Worm (Caenorhabditis elegans): Measurements from ENCODE around the gene Y75B12B.10.
"Not testable (repeated sequence)": the region's sequence is repeated elsewhere in the genome, so short reads cannot be mapped to it uniquely, and the experiment has no call there.

Y75B12B.10 gene

ce11 chrV:15193909-15194308, 6.0 kb upstream of the Y75B12B.10 start, which contains the start of gene Y75B12B.13:
Gene Y75B12B.13 (minus strand): TSS chrV:15194009.
- no peak for TF ChIP-seq tab-1 (GFP tag; IDR thresholded peaks at IDR 0.05)
- no peak for TF ChIP-seq med-1 (GFP tag; optimal IDR thresholded peaks at IDR 0.05; ENCODE audit: insufficient read depth)
- no peak for TF ChIP-seq ztf-23 (GFP tag; IDR thresholded peaks at IDR 0.05)
- no peak for TF ChIP-seq cog-1 (tag; optimal IDR thresholded peaks at IDR 0.05)
- TF ChIP-seq flt-1 (GFP tag; IDR thresholded peaks at IDR 0.05): no peak
- no peak for TF ChIP-seq ztf-29 (GFP tag; IDR thresholded peaks at IDR 0.05)
- no peak for TF ChIP-seq klf-2 (GFP tag; conservative IDR thresholded peaks at IDR 0.05)
- TF ChIP-seq ref-1 (GFP tag; conservative IDR thresholded peaks at IDR 0.05): no peak
- TF ChIP-seq T22C8.4 (GFP tag; IDR thresholded peaks at IDR 0.05): no peak

- no peak for TF ChIP-seq cog-1 (tag; optimal IDR thresholded peaks at IDR 0.05)
- no peak for TF ChIP-seq tab-1 (GFP tag; IDR thresholded peaks at IDR 0.05)
These were observed 1.9 kb upstream of the Y75B12B.10 start, which contains the start of gene srw-1 for ce11 chrV:15197955-15198354. Gene srw-1 (plus strand): TSS chrV:15198255.

ce11 chrV:15207681-15208080, 7.8 kb downstream of the Y75B12B.10 start, which contains the start of gene C41G6.12:
Gene C41G6.12 (minus strand): TSS chrV:15207781.
- not testable (repeated sequence) for TF ChIP-seq ztf-29 (GFP tag; IDR thresholded peaks at IDR 0.05); med-1 (GFP tag; optimal IDR thresholded peaks at IDR 0.05; ENCODE audit: insufficient read depth); ztf-23 (GFP tag; IDR thresholded peaks at IDR 0.05)

- not testable (repeated sequence) for TF ChIP-seq flt-1 (GFP tag; IDR thresholded peaks at IDR 0.05); tab-1 (GFP tag; IDR thresholded peaks at IDR 0.05); cog-1 (tag; optimal IDR thresholded peaks at IDR 0.05)
These were observed 12.0 kb downstream of the Y75B12B.10 start, which contains the start of gene sri-24 for ce11 chrV:15211869-15212268. Gene sri-24 (plus strand): TSS chrV:15212169.

- not testable (repeated sequence) for TF ChIP-seq flt-1 (GFP tag; IDR thresholded peaks at IDR 0.05); klf-2 (GFP tag; conservative IDR thresholded peaks at IDR 0.05); ref-1 (GFP tag; conservative IDR thresholded peaks at IDR 0.05)
These were observed 15.3 kb downstream of the Y75B12B.10 start, which contains the start of gene sri-26 for ce11 chrV:15215175-15215574. Gene sri-26 (plus strand): TSS chrV:15215475.

ce11 chrV:15216705-15217104, 16.8 kb downstream of the Y75B12B.10 start, which contains the start of gene sri-25:
Gene sri-25 (plus strand): TSS chrV:15217005.
- TF ChIP-seq ztf-23 (GFP tag; IDR thresholded peaks at IDR 0.05): no peak
- TF ChIP-seq cog-1 (tag; optimal IDR thresholded peaks at IDR 0.05): no peak
- no peak for TF ChIP-seq tab-1 (GFP tag; IDR thresholded peaks at IDR 0.05)
- no peak for TF ChIP-seq ref-1 (GFP tag; conservative IDR thresholded peaks at IDR 0.05)
- no peak for TF ChIP-seq T22C8.4 (GFP tag; IDR thresholded peaks at IDR 0.05)
- no peak for TF ChIP-seq klf-2 (GFP tag; conservative IDR thresholded peaks at IDR 0.05)
- TF ChIP-seq ztf-29 (GFP tag; IDR thresholded peaks at IDR 0.05): no peak
- no peak for TF ChIP-seq flt-1 (GFP tag; IDR thresholded peaks at IDR 0.05)

- no peak for TF ChIP-seq ztf-23 (GFP tag; IDR thresholded peaks at IDR 0.05)
- TF ChIP-seq flt-1 (GFP tag; IDR thresholded peaks at IDR 0.05): no peak
- TF ChIP-seq ztf-29 (GFP tag; IDR thresholded peaks at IDR 0.05): no peak
- TF ChIP-seq ref-1 (GFP tag; conservative IDR thresholded peaks at IDR 0.05): no peak
- TF ChIP-seq T22C8.4 (GFP tag; IDR thresholded peaks at IDR 0.05): no peak
- no peak for TF ChIP-seq med-1 (GFP tag; optimal IDR thresholded peaks at IDR 0.05; ENCODE audit: insufficient read depth)
- TF ChIP-seq tab-1 (GFP tag; IDR thresholded peaks at IDR 0.05): no peak
- no peak for TF ChIP-seq cog-1 (tag; optimal IDR thresholded peaks at IDR 0.05)
- no peak for TF ChIP-seq klf-2 (GFP tag; conservative IDR thresholded peaks at IDR 0.05)
These were observed 21.5 kb downstream of the Y75B12B.10 start, which contains the start of gene irld-25 for ce11 chrV:15221330-15221729. Gene irld-25 (plus strand): TSS chrV:15221630.

- no peak for TF ChIP-seq ztf-23 (GFP tag; IDR thresholded peaks at IDR 0.05)
- no peak for TF ChIP-seq tab-1 (GFP tag; IDR thresholded peaks at IDR 0.05)
- no peak for TF ChIP-seq T22C8.4 (GFP tag; IDR thresholded peaks at IDR 0.05)
These were observed 23.8 kb downstream of the Y75B12B.10 start, which contains the start of gene srw-24 for ce11 chrV:15223668-15224067. Gene srw-24 (plus strand): TSS chrV:15223968.

ce11 chrV:15225650-15226049, 25.8 kb downstream of the Y75B12B.10 start, which contains the start of gene srw-14:
Gene srw-14 (plus strand): TSS chrV:15225950.
- TF ChIP-seq flt-1 (GFP tag; IDR thresholded peaks at IDR 0.05): no peak
- no peak for TF ChIP-seq T22C8.4 (GFP tag; IDR thresholded peaks at IDR 0.05)
- no peak for TF ChIP-seq ztf-29 (GFP tag; IDR thresholded peaks at IDR 0.05)
- no peak for TF ChIP-seq ztf-23 (GFP tag; IDR thresholded peaks at IDR 0.05)
- TF ChIP-seq tab-1 (GFP tag; IDR thresholded peaks at IDR 0.05): no peak
- no peak for TF ChIP-seq ref-1 (GFP tag; conservative IDR thresholded peaks at IDR 0.05)
- no peak for TF ChIP-seq klf-2 (GFP tag; conservative IDR thresholded peaks at IDR 0.05)
- TF ChIP-seq med-1 (GFP tag; optimal IDR thresholded peaks at IDR 0.05; ENCODE audit: insufficient read depth): no peak

- TF ChIP-seq klf-2 (GFP tag; conservative IDR thresholded peaks at IDR 0.05) (no peak), ref-1 (GFP tag; conservative IDR thresholded peaks at IDR 0.05) (no peak), cog-1 (tag; optimal IDR thresholded peaks at IDR 0.05) (no peak), tab-1 (GFP tag; IDR thresholded peaks at IDR 0.05) (no peak), ztf-29 (GFP tag; IDR thresholded peaks at IDR 0.05) (no peak), ztf-23 (GFP tag; IDR thresholded peaks at IDR 0.05) (no peak), med-1 (GFP tag; optimal IDR thresholded peaks at IDR 0.05; ENCODE audit: insufficient read depth) (no peak), flt-1 (GFP tag; IDR thresholded peaks at IDR 0.05) (no peak), T22C8.4 (GFP tag; IDR thresholded peaks at IDR 0.05) (no peak)
These were observed 26.3 kb downstream of the Y75B12B.10 start for ce11 chrV:15226206-15226605.

ce11 chrV:15230243-15230642, 30.4 kb downstream of the Y75B12B.10 start, which contains the start of gene srw-15:
Gene srw-15 (plus strand): TSS chrV:15230543.
- no peak for TF ChIP-seq ztf-23 (GFP tag; IDR thresholded peaks at IDR 0.05)
- TF ChIP-seq T22C8.4 (GFP tag; IDR thresholded peaks at IDR 0.05): no peak
- TF ChIP-seq flt-1 (GFP tag; IDR thresholded peaks at IDR 0.05): no peak
- TF ChIP-seq klf-2 (GFP tag; conservative IDR thresholded peaks at IDR 0.05): no peak
- TF ChIP-seq med-1 (GFP tag; optimal IDR thresholded peaks at IDR 0.05; ENCODE audit: insufficient read depth): no peak
- no peak for TF ChIP-seq tab-1 (GFP tag; IDR thresholded peaks at IDR 0.05)
- no peak for TF ChIP-seq cog-1 (tag; optimal IDR thresholded peaks at IDR 0.05)
- TF ChIP-seq ztf-29 (GFP tag; IDR thresholded peaks at IDR 0.05): no peak
- TF ChIP-seq ref-1 (GFP tag; conservative IDR thresholded peaks at IDR 0.05): no peak
